Worm (Caenorhabditis elegans): ENCODE data around the gene unc-85.
A peak's percentile ranks its signal among the peaks of the same experiment; 100 is the strongest.

The unc-85 gene

ce11 chrII:4675481-4675880, 26.4 kb upstream of the unc-85 start, which contains the start of gene T05A7.3:
TSS of gene T05A7.3 (plus strand) at chrII:4675781.
- TF ChIP-seq pros-1 (tag; optimal IDR thresholded peaks at IDR 0.05): no peak
- no peak for TF ChIP-seq ceh-34 (tag; optimal IDR thresholded peaks at IDR 0.05)
- TF ChIP-seq fkh-10 (GFP tag; optimal IDR thresholded peaks at IDR 0.05): no peak
- TF ChIP-seq lin-11 (tag; optimal IDR thresholded peaks at IDR 0.05): no peak
- no peak for TF ChIP-seq gmeb-2 (tag; optimal IDR thresholded peaks at IDR 0.05)
- no peak for TF ChIP-seq dve-1 (tag; optimal IDR thresholded peaks at IDR 0.05)
- no peak for TF ChIP-seq unc-86 (tag; optimal IDR thresholded peaks at IDR 0.05)
- no peak for TF ChIP-seq tbx-2 (tag; optimal IDR thresholded peaks at IDR 0.05)
- TF ChIP-seq unc-3 (GFP tag; conservative IDR thresholded peaks at IDR 0.05): no peak
- no peak for TF ChIP-seq unc-3 (tag; optimal IDR thresholded peaks at IDR 0.05)
- no peak for TF ChIP-seq madf-2 (tag; optimal IDR thresholded peaks at IDR 0.05)
- TF ChIP-seq fkh-6 (tag; optimal IDR thresholded peaks at IDR 0.05): no peak

- TF ChIP-seq unc-55 (GFP tag; optimal IDR thresholded peaks at IDR 0.05) (peak; percentile 67), ref-2 (tag; optimal IDR thresholded peaks at IDR 0.05) (no peak)
These were observed 25.6 kb upstream of the unc-85 start for ce11 chrII:4676241-4676640.

ce11 chrII:4677916-4678315, 24.0 kb upstream of the unc-85 start, which contains the start of gene T05A7.1:
TSS of gene T05A7.1 (plus strand) at chrII:4678216.
- TF ChIP-seq tbx-7 (tag; optimal IDR thresholded peaks at IDR 0.05): no peak
- TF ChIP-seq tbx-2 (tag; optimal IDR thresholded peaks at IDR 0.05): no peak
- no peak for TF ChIP-seq elt-2 (tag; optimal IDR thresholded peaks at IDR 0.05)
- TF ChIP-seq ceh-34 (tag; optimal IDR thresholded peaks at IDR 0.05): no peak
- TF ChIP-seq unc-86 (tag; optimal IDR thresholded peaks at IDR 0.05): no peak
- TF ChIP-seq sox-4 (tag; optimal IDR thresholded peaks at IDR 0.05): no peak
- TF ChIP-seq hlh-6 (tag; optimal IDR thresholded peaks at IDR 0.05): no peak
- no peak for TF ChIP-seq pha-4 (tag; optimal IDR thresholded peaks at IDR 0.05)
- no peak for TF ChIP-seq sdc-2 (tag; optimal IDR thresholded peaks at IDR 0.05)
- TF ChIP-seq ttx-3 (tag; optimal IDR thresholded peaks at IDR 0.05): no peak
- no peak for TF ChIP-seq ceh-19 (GFP tag; optimal IDR thresholded peaks at IDR 0.05)
- TF ChIP-seq ets-4 (tag; optimal IDR thresholded peaks at IDR 0.05): no peak
- no peak for TF ChIP-seq Y22D7AL.16 (tag; optimal IDR thresholded peaks at IDR 0.05)
- no peak for TF ChIP-seq sox-2 (GFP tag; IDR thresholded peaks at IDR 0.05)
- TF ChIP-seq pros-1 (tag; optimal IDR thresholded peaks at IDR 0.05): no peak
- no peak for TF ChIP-seq F13H6.1 (tag; optimal IDR thresholded peaks at IDR 0.05)
- TF ChIP-seq ceh-6 (GFP tag; optimal IDR thresholded peaks at IDR 0.05): no peak
- TF ChIP-seq pqm-1 (tag; optimal IDR thresholded peaks at IDR 0.05): no peak
- TF ChIP-seq nhr-232 (tag; optimal IDR thresholded peaks at IDR 0.05): no peak
- no peak for TF ChIP-seq lin-11 (tag; optimal IDR thresholded peaks at IDR 0.05)

DNA sequence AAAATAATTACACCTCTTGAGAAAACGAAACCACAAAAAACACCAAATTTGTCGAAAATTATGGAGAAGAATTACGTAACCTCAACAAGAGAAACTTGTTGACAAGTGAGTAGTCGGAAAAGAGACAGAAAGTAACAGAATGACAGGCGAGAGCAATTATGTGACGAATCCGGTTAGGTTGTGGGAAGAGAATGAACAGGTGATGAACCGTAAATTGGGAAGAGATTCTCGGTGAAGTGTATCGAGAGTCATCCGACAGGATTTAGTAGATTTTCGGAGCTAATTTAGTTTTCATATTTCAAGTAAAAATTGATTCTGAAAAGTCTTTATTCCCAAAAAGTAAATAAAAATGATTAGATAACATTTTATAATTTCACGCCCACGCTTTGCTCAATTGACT, 20.5 kb upstream of the unc-85 start, which contains the start of gene T05A7.7:
Gene T05A7.7 (minus strand): TSS at position 101 of the 400 bp plus-strand sequence.
- TF ChIP-seq hlh-13 (GFP tag; optimal IDR thresholded peaks at IDR 0.05) (no peak), ceh-2 (tag; optimal IDR thresholded peaks at IDR 0.05) (no peak), pqm-1 (tag; optimal IDR thresholded peaks at IDR 0.05) (no peak), elt-2 (tag; optimal IDR thresholded peaks at IDR 0.05) (no peak), pax-1 (tag; optimal IDR thresholded peaks at IDR 0.05) (no peak), unc-42 (tag; optimal IDR thresholded peaks at IDR 0.05) (no peak), hlh-30 (tag; optimal IDR thresholded peaks at IDR 0.05; ENCODE audit: insufficient read depth) (no peak), ceh-19 (GFP tag; optimal IDR thresholded peaks at IDR 0.05) (no peak), hlh-15 (tag; optimal IDR thresholded peaks at IDR 0.05) (no peak), pat-9 (tag; optimal IDR thresholded peaks at IDR 0.05) (no peak), ceh-48 (tag; optimal IDR thresholded peaks at IDR 0.05) (no peak), elt-4 (tag; optimal IDR thresholded peaks at IDR 0.05) (no peak), odd-2 (tag; optimal IDR thresholded peaks at IDR 0.05) (no peak), unc-86 (tag; optimal IDR thresholded peaks at IDR 0.05) (no peak)

Measured in whole organism, late embryonic.